Worm (Caenorhabditis elegans) whole organism, L4 larva: Measurements from ENCODE around the gene Y17D7B.2.

Experiments
- F26F4.8 ChIP-seq: fragments of 200-800 bp; sonication (Bioruptor generic); conservative IDR thresholded peaks from 2 replicates; pipeline ENCODE4 v1.3.6; 2022; ENCODE audit warnings: missing genetic modification characterization, missing compliant biosample characterization
- F44E2.7 ChIP-seq: fragments of 200-800 bp; sonication (Bioruptor generic); IDR thresholded peaks from 2 replicates; pipeline ENCODE4 v2.1.2; 2022; ENCODE audit warnings: missing genetic modification characterization, missing compliant biosample characterization
- R02D3.7 ChIP-seq: fragments of 150-350 bp; sonication (generic microtip); optimal IDR thresholded peaks from 3 replicates; lab custom pipeline; 2014; ENCODE audit warnings: missing biosample characterization, missing genetic modification characterization
- T26A8.4 ChIP-seq: fragments of 200-800 bp; sonication (Bioruptor generic); IDR thresholded peaks from 2 replicates; pipeline ENCODE4 v1.3.6; 2022; ENCODE audit warnings: missing genetic modification characterization, missing compliant biosample characterization
- Y48G9A.11 ChIP-seq: fragments of 200-800 bp; sonication (Bioruptor generic); IDR thresholded peaks from 2 replicates; pipeline ENCODE4 v1.3.6; 2022; ENCODE audit warnings: missing genetic modification reagents, missing genetic modification characterization, missing compliant biosample characterization
- ZK337.2 ChIP-seq: fragments of 200-800 bp; sonication (Bioruptor generic); IDR thresholded peaks from 2 replicates; pipeline ENCODE4 v1.3.6; 2022; ENCODE audit warnings: missing genetic modification reagents, missing genetic modification characterization, missing compliant biosample characterization
- aha-1 ChIP-seq: fragments of 150-350 bp; peaks from one replicate; lab custom pipeline; 2014; ENCODE audit warnings: missing biosample characterization, missing genetic modification characterization
- aly-2 ChIP-seq: sonication (generic microtip); optimal IDR thresholded peaks from 2 replicates; lab custom pipeline; 2018; ENCODE audit warnings: missing biosample characterization, missing genetic modification characterization
- attf-4 ChIP-seq: sonication (generic microtip); optimal IDR thresholded peaks from 3 replicates; lab custom pipeline; 2017; ENCODE audit warnings: missing biosample characterization, missing genetic modification characterization
- ceh-28 ChIP-seq: fragments of 150-350 bp; optimal IDR thresholded peaks from 2 replicates; lab custom pipeline; 2014; ENCODE audit warnings: missing biosample characterization, missing genetic modification reagents, missing genetic modification characterization
- ceh-44 ChIP-seq: fragments of 200-800 bp; sonication (Bioruptor generic); IDR thresholded peaks from 2 replicates; pipeline ENCODE4 v1.3.6; 2022; ENCODE audit warnings: missing genetic modification reagents, missing genetic modification characterization, missing compliant biosample characterization
- daf-19 ChIP-seq: fragments of 200-800 bp; sonication (Bioruptor generic); conservative IDR thresholded peaks from 2 replicates; pipeline ENCODE4 v1.3.6; 2022; ENCODE audit warnings: missing genetic modification characterization, missing compliant biosample characterization
- daf-8 ChIP-seq: fragments of 200-800 bp; sonication (Bioruptor generic); IDR thresholded peaks from 2 replicates; pipeline ENCODE4 v1.3.6; 2022; ENCODE audit warnings: missing genetic modification characterization, missing compliant biosample characterization
- dmd-6 ChIP-seq: fragments of 200-800 bp; sonication (Bioruptor generic); IDR thresholded peaks from 2 replicates; pipeline ENCODE4 v1.3.6; 2022; ENCODE audit warnings: missing genetic modification reagents, missing genetic modification characterization, missing compliant biosample characterization
- duxl-1 ChIP-seq: sonication (generic microtip); optimal IDR thresholded peaks from 2 replicates; lab custom pipeline; 2016; ENCODE audit warnings: mild to moderate bottlenecking, missing genetic modification characterization, moderate library complexity, missing compliant biosample characterization; ENCODE audit not compliant: poor library complexity
- dve-1 ChIP-seq: sonication (generic microtip); optimal IDR thresholded peaks from 2 replicates; lab custom pipeline; 2017; ENCODE audit warnings: antibody characterized with exemption, mild to moderate bottlenecking, missing genetic modification characterization, missing compliant biosample characterization; ENCODE audit not compliant: insufficient read depth
- egl-27 ChIP-seq: sonication (generic microtip); optimal IDR thresholded peaks from 3 replicates; lab custom pipeline; 2017; ENCODE audit warnings: missing biosample characterization, missing genetic modification reagents, missing genetic modification characterization
- egl-43 ChIP-seq: fragments of 200-800 bp; sonication (Bioruptor generic); IDR thresholded peaks from 2 replicates; pipeline ENCODE4 v1.3.6; 2022; ENCODE audit warnings: missing genetic modification reagents, missing genetic modification characterization, missing compliant biosample characterization
- gei-8 ChIP-seq: fragments of 200-800 bp; sonication (Bioruptor generic); optimal IDR thresholded peaks from 2 replicates; lab custom pipeline; 2018; ENCODE audit warnings: mild to moderate bottlenecking, missing genetic modification characterization, missing compliant biosample characterization
- hlh-11 ChIP-seq: fragments of 200-800 bp; sonication (Bioruptor generic); optimal IDR thresholded peaks from 2 replicates; lab custom pipeline; 2018; ENCODE audit warnings: mild to moderate bottlenecking, missing genetic modification characterization, missing compliant biosample characterization
- hlh-30 ChIP-seq: sonication (generic microtip); optimal IDR thresholded peaks from 2 replicates; lab custom pipeline; 2017; ENCODE audit warnings: antibody characterized with exemption, mild to moderate bottlenecking, missing genetic modification characterization, missing compliant biosample characterization; ENCODE audit not compliant: insufficient read depth
- hmg-1.1 ChIP-seq: fragments of 200-800 bp; sonication (Bioruptor generic); IDR thresholded peaks from 2 replicates; pipeline ENCODE4 v1.3.6; 2022; ENCODE audit warnings: missing genetic modification reagents, missing genetic modification characterization, missing compliant biosample characterization
- jun-1 ChIP-seq: fragments of 150-350 bp; optimal IDR thresholded peaks from 2 replicates; lab custom pipeline; 2014; ENCODE audit warnings: missing biosample characterization, missing genetic modification reagents, missing genetic modification characterization
- lin-29 ChIP-seq: fragments of 200-800 bp; sonication (Bioruptor generic); IDR thresholded peaks from 2 replicates; pipeline ENCODE4 v1.3.6; 2022; ENCODE audit warnings: missing genetic modification reagents, missing genetic modification characterization, missing compliant biosample characterization
- lin-38 ChIP-seq: fragments of 200-800 bp; sonication (Bioruptor generic); IDR thresholded peaks from 2 replicates; pipeline ENCODE4 v1.3.6; 2022; ENCODE audit warnings: missing genetic modification reagents, missing genetic modification characterization, missing compliant biosample characterization
- lir-3 ChIP-seq: sonication (generic microtip); optimal IDR thresholded peaks from 2 replicates; lab custom pipeline; 2016; ENCODE audit warnings: mild to moderate bottlenecking, missing genetic modification characterization, missing compliant biosample characterization
- madf-9 ChIP-seq: fragments of 200-800 bp; sonication (Bioruptor generic); conservative IDR thresholded peaks from 2 replicates; pipeline ENCODE4 v1.3.6; 2022; ENCODE audit warnings: missing genetic modification reagents, missing genetic modification characterization, missing compliant biosample characterization
- mes-2 ChIP-seq: sonication (generic microtip); optimal IDR thresholded peaks from 2 replicates; lab custom pipeline; 2016; ENCODE audit warnings: missing genotype, mild to moderate bottlenecking, missing genetic modification characterization, missing compliant biosample characterization; ENCODE audit not compliant: poor library complexity, severe bottlenecking
- mxl-3 ChIP-seq: fragments of 200-800 bp; sonication (Bioruptor generic); optimal IDR thresholded peaks from 2 replicates; lab custom pipeline; 2018; ENCODE audit warnings: mild to moderate bottlenecking, missing genetic modification characterization, missing compliant biosample characterization
- nhr-10 ChIP-seq: fragments of 150-350 bp; optimal IDR thresholded peaks from 2 replicates; lab custom pipeline; 2014; ENCODE audit warnings: missing biosample characterization, missing genetic modification characterization
- nhr-102 ChIP-seq: sonication (generic microtip); optimal IDR thresholded peaks from 2 replicates; lab custom pipeline; 2016; ENCODE audit warnings: mild to moderate bottlenecking, missing genetic modification characterization, moderate library complexity, missing compliant biosample characterization
- nhr-111 ChIP-seq: fragments of 200-800 bp; sonication (Bioruptor generic); optimal IDR thresholded peaks from 2 replicates; lab custom pipeline; 2018; ENCODE audit warnings: mild to moderate bottlenecking, missing genetic modification characterization, missing compliant biosample characterization
- nhr-237 ChIP-seq: sonication (generic microtip); optimal IDR thresholded peaks from 2 replicates; lab custom pipeline; 2017; ENCODE audit warnings: missing biosample characterization, missing genetic modification characterization
- nhr-28 ChIP-seq: fragments of 150-350 bp; optimal IDR thresholded peaks from 2 replicates; lab custom pipeline; 2014; ENCODE audit warnings: missing biosample characterization, missing genetic modification characterization
- nhr-48 ChIP-seq: sonication (generic microtip); optimal IDR thresholded peaks from 2 replicates; lab custom pipeline; 2016; ENCODE audit warnings: mild to moderate bottlenecking, missing genetic modification characterization, missing compliant biosample characterization
- nhr-76 ChIP-seq: fragments of 150-350 bp; optimal IDR thresholded peaks from 2 replicates; lab custom pipeline; 2014; ENCODE audit warnings: missing biosample characterization, missing genetic modification characterization
- php-3 ChIP-seq: fragments of 200-800 bp; sonication (Bioruptor generic); IDR thresholded peaks from 2 replicates; pipeline ENCODE4 v1.3.6; 2022; ENCODE audit warnings: missing genetic modification reagents, missing genetic modification characterization, missing compliant biosample characterization
- snpc-1.2 ChIP-seq: fragments of 200-800 bp; sonication (Bioruptor generic); IDR thresholded peaks from 2 replicates; pipeline ENCODE4 v1.3.6; 2022; ENCODE audit warnings: missing genetic modification reagents, missing genetic modification characterization, missing compliant biosample characterization
- snpc-4 ChIP-seq: fragments of 150-350 bp; optimal IDR thresholded peaks from 2 replicates; lab custom pipeline; 2014; ENCODE audit warnings: missing biosample characterization, missing genetic modification characterization
- tag-97 ChIP-seq: fragments of 200-800 bp; sonication (Bioruptor generic); IDR thresholded peaks from 2 replicates; pipeline ENCODE4 v1.3.6; 2022; ENCODE audit warnings: missing genetic modification characterization, missing compliant biosample characterization
- tra-1 ChIP-seq: fragments of 200-800 bp; sonication (Bioruptor generic); IDR thresholded peaks from 2 replicates; pipeline ENCODE4 v1.3.6; 2022; ENCODE audit warnings: missing genetic modification reagents, missing genetic modification characterization, missing compliant biosample characterization
- unc-130 ChIP-seq: sonication (generic microtip); optimal IDR thresholded peaks from 2 replicates; lab custom pipeline; 2016; ENCODE audit warnings: missing genetic modification reagents, missing genetic modification characterization, missing compliant biosample characterization
- zfp-2 ChIP-seq: sonication (generic microtip); optimal IDR thresholded peaks from 2 replicates; lab custom pipeline; 2016; ENCODE audit warnings: mild to moderate bottlenecking, missing genetic modification characterization, missing compliant biosample characterization
- zfp-3 ChIP-seq: fragments of 200-800 bp; sonication (Bioruptor generic); conservative IDR thresholded peaks from 2 replicates; pipeline ENCODE4 v1.3.6; 2022; ENCODE audit warnings: missing genetic modification reagents, missing genetic modification characterization, missing compliant biosample characterization
- ztf-7 ChIP-seq: fragments of 150-350 bp; optimal IDR thresholded peaks from 2 replicates; lab custom pipeline; 2014; ENCODE audit warnings: missing biosample characterization, missing genetic modification characterization

The Y17D7B.2 gene

ce11 chrV:18826445-18826844, 38.9 kb downstream of the Y17D7B.2 start (continued):
- no peak for TF ChIP-seq jun-1
- no peak for TF ChIP-seq ceh-28 (tag; lab: Kevin White, UChicago)
- TF ChIP-seq hlh-30 (tag; lab: Kevin White, UChicago) = peak; percentile 44
- TF ChIP-seq ceh-44 (GFP tag; lab: Robert Waterston, UW) = no peak
- TF ChIP-seq attf-4 (tag; lab: Kevin White, UChicago) = no peak
- peak; percentile 30 for TF ChIP-seq nhr-28
- TF ChIP-seq nhr-10 (tag; lab: Kevin White, UChicago) = no peak
- no peak for TF ChIP-seq daf-19
- no peak for TF ChIP-seq ztf-7
- no peak for TF ChIP-seq tra-1 (GFP tag; lab: Robert Waterston, UW)
- TF ChIP-seq mes-2 (tag; lab: Kevin White, UChicago) = no peak
- TF ChIP-seq dve-1 (tag; lab: Kevin White, UChicago) = peak; percentile 68
- no peak for TF ChIP-seq tag-97 (GFP tag; lab: Robert Waterston, UW)
- no peak for TF ChIP-seq Y48G9A.11 (GFP tag; lab: Robert Waterston, UW)
- no peak for TF ChIP-seq nhr-76 (tag; lab: Kevin White, UChicago)
- no peak for TF ChIP-seq aha-1 (tag; lab: Kevin White, UChicago)
- TF ChIP-seq dmd-6 (GFP tag; lab: Robert Waterston, UW) = peak; percentile 42
- TF ChIP-seq gei-8 (GFP tag; lab: Kevin White, UChicago) = no peak
- TF ChIP-seq unc-130 = no peak
- TF ChIP-seq zfp-3 (GFP tag; lab: Robert Waterston, UW) = no peak
- TF ChIP-seq F44E2.7 (GFP tag; lab: Robert Waterston, UW) = no peak
- no peak for TF ChIP-seq T26A8.4 (GFP tag; lab: Robert Waterston, UW)
- TF ChIP-seq lir-3 = no peak
- TF ChIP-seq ZK337.2 (GFP tag; lab: Robert Waterston, UW) = no peak
- TF ChIP-seq snpc-4 (tag; lab: Kevin White, UChicago) = no peak
- TF ChIP-seq nhr-102 (tag; lab: Kevin White, UChicago) = peak; percentile 38
- TF ChIP-seq hmg-1.1 (GFP tag; lab: Robert Waterston, UW) = no peak
- TF ChIP-seq lin-29 (GFP tag; lab: Robert Waterston, UW) = no peak
- TF ChIP-seq egl-43 (GFP tag; lab: Robert Waterston, UW) = no peak
- no peak for TF ChIP-seq duxl-1 (tag; lab: Kevin White, UChicago)
- TF ChIP-seq nhr-111 (GFP tag; lab: Kevin White, UChicago) = no peak
- TF ChIP-seq aly-2 = no peak
- peak; percentile 32 for TF ChIP-seq nhr-48 (tag; lab: Kevin White, UChicago)
- no peak for TF ChIP-seq lin-38 (GFP tag; lab: Robert Waterston, UW)
- no peak for TF ChIP-seq F26F4.8 (GFP tag; lab: Robert Waterston, UW)

DNA sequence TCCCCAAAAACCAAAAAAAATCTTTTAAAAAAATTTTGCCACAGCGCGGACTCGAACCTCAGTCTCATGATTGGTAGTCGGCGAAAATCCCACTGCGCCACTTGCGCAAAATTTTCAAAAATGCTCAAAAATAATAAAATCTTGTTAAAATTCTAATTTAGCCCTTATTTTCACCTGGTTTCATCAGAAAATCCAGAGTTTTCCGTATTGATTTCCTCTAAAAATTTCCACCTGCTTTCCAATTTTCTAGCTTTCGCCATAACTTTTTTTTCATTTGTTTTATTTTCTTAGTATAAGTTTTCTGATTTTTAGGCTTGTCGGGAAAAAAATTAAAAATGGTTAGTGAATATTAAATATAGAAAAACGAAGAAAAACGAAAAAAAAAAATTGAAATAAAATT, 39.8 kb downstream of the Y17D7B.2 start:
- TF ChIP-seq madf-9 (GFP tag; lab: Robert Waterston, UW) (no peak), mxl-3 (GFP tag; lab: Kevin White, UChicago) (no peak), nhr-237 (tag; lab: Kevin White, UChicago) (no peak), egl-27 (tag; lab: Kevin White, UChicago) (no peak), R02D3.7 (tag; lab: Kevin White, UChicago) (no peak), nhr-10 (tag; lab: Kevin White, UChicago) (no peak), php-3 (GFP tag; lab: Robert Waterston, UW) (no peak), daf-8 (no peak), hmg-1.1 (GFP tag; lab: Robert Waterston, UW) (no peak), zfp-2 (no peak), hlh-11 (tag; lab: Kevin White, UChicago) (no peak), snpc-1.2 (no peak)
